Fruit fly (Drosophila melanogaster) whole organism, embryonic: Measurements from ENCODE around the gene CG9590.

Experiments
- Adf1 ChIP-seq: fragments of 200-800 bp; sonication (Bioruptor generic); IDR thresholded peaks from 2 replicates; pipeline ENCODE4 v1.3.6; 2022; ENCODE audit warnings: missing biosample characterization, missing genetic modification characterization
- Atf6 ChIP-seq: fragments of 200-800 bp; sonication (Bioruptor generic); IDR thresholded peaks from 2 replicates; pipeline ENCODE4 v1.3.6; 2022; ENCODE audit warnings: missing biosample characterization, missing genetic modification characterization
- BEAF-32 ChIP-seq: fragments of 200-800 bp; sonication (Bioruptor generic); optimal IDR thresholded peaks from 3 replicates; lab custom pipeline; 2017; ENCODE audit warnings: missing biosample characterization, missing genetic modification characterization, mild to moderate bottlenecking, moderate library complexity, missing genetic modification reagents
- Bgb ChIP-seq: fragments of 200-800 bp; sonication (Bioruptor generic); IDR thresholded peaks from 2 replicates; pipeline ENCODE4 v1.3.6; 2022; ENCODE audit warnings: missing biosample characterization, missing genetic modification characterization; ENCODE audit not compliant: partially characterized antibody
- CG10462 ChIP-seq: fragments of 200-800 bp; sonication (Bioruptor generic); optimal IDR thresholded peaks from 2 replicates; lab custom pipeline; 2016; ENCODE audit warnings: missing biosample characterization, missing genetic modification characterization
- CG10654 ChIP-seq: fragments of 200-800 bp; sonication (Bioruptor generic); optimal IDR thresholded peaks from 2 replicates; lab custom pipeline; 2016; ENCODE audit warnings: missing biosample characterization, missing genetic modification characterization
- CG11504 ChIP-seq: fragments of 200-800 bp; sonication (Bioruptor generic); optimal IDR thresholded peaks from 3 replicates; lab custom pipeline; 2019; ENCODE audit warnings: missing biosample characterization, mild to moderate bottlenecking, missing genetic modification characterization, moderate library complexity
- CG11723 ChIP-seq: fragments of 200-800 bp; sonication (Bioruptor generic); optimal IDR thresholded peaks from 2 replicates; lab custom pipeline; 2017; ENCODE audit warnings: missing biosample characterization, mild to moderate bottlenecking, missing genetic modification characterization
- CG13775 ChIP-seq: fragments of 200-800 bp; sonication (Bioruptor generic); optimal IDR thresholded peaks from 3 replicates; lab custom pipeline; 2017; ENCODE audit warnings: missing biosample characterization, mild to moderate bottlenecking, missing genetic modification characterization
- CG13894 ChIP-seq: fragments of 200-800 bp; sonication (Bioruptor generic); optimal IDR thresholded peaks from 3 replicates; lab custom pipeline; 2018; ENCODE audit warnings: missing biosample characterization, mild to moderate bottlenecking, missing genetic modification characterization, moderate library complexity
- CG17385 ChIP-seq: fragments of 200-800 bp; sonication (Bioruptor generic); optimal IDR thresholded peaks from 3 replicates; lab custom pipeline; 2018; ENCODE audit warnings: missing biosample characterization, mild to moderate bottlenecking, missing genetic modification characterization
- CG17829 ChIP-seq: fragments of 200-800 bp; optimal IDR thresholded peaks from 2 replicates; lab custom pipeline; 2019; ENCODE audit warnings: missing biosample characterization, mild to moderate bottlenecking, missing genetic modification characterization, moderate library complexity
- CG18011 ChIP-seq: fragments of 200-800 bp; sonication (Bioruptor generic); optimal IDR thresholded peaks from 2 replicates; lab custom pipeline; 2017; ENCODE audit warnings: missing biosample characterization, missing genetic modification characterization, mild to moderate bottlenecking, moderate library complexity, missing genotype
- CG2129 ChIP-seq: fragments of 200-800 bp; sonication (Bioruptor generic); IDR thresholded peaks from 2 replicates; pipeline ENCODE4 v1.3.6; 2022; ENCODE audit warnings: missing biosample characterization, missing genetic modification characterization; ENCODE audit not compliant: partially characterized antibody
- CG2202 ChIP-seq: fragments of 200-800 bp; sonication (Bioruptor generic); optimal IDR thresholded peaks from 2 replicates; lab custom pipeline; 2018; ENCODE audit warnings: missing biosample characterization, mild to moderate bottlenecking, missing genetic modification characterization
- CG30403 ChIP-seq: fragments of 200-800 bp; sonication (Bioruptor generic); optimal IDR thresholded peaks from 3 replicates; lab custom pipeline; 2016; ENCODE audit warnings: missing biosample characterization, missing genetic modification characterization
- CG32767 ChIP-seq: fragments of 200-800 bp; sonication (Bioruptor generic); IDR thresholded peaks from 2 replicates; pipeline ENCODE4 v1.3.6; 2022; ENCODE audit warnings: missing biosample characterization, missing genetic modification characterization
- CG4424 ChIP-seq: fragments of 200-800 bp; sonication (Bioruptor generic); optimal IDR thresholded peaks from 3 replicates; lab custom pipeline; 2016; ENCODE audit warnings: missing biosample characterization, missing genetic modification characterization
- CG7928 ChIP-seq: fragments of 200-800 bp; sonication (Bioruptor generic); optimal IDR thresholded peaks from 2 replicates; lab custom pipeline; 2017; ENCODE audit warnings: missing biosample characterization, mild to moderate bottlenecking, missing genetic modification characterization
- CG7963 ChIP-seq: fragments of 200-800 bp; sonication (Bioruptor generic); IDR thresholded peaks from 3 replicates; pipeline ENCODE4 v1.3.6; 2022; ENCODE audit warnings: missing biosample characterization, missing genetic modification characterization; ENCODE audit not compliant: partially characterized antibody
- CG7987 ChIP-seq: fragments of 200-800 bp; sonication (Bioruptor generic); optimal IDR thresholded peaks from 2 replicates; lab custom pipeline; 2018; ENCODE audit warnings: missing biosample characterization, mild to moderate bottlenecking, missing genetic modification characterization, moderate library complexity
- CG8765 ChIP-seq: fragments of 200-800 bp; sonication (Bioruptor generic); IDR thresholded peaks from 2 replicates; pipeline ENCODE4 v1.3.6; 2022; ENCODE audit warnings: missing biosample characterization, missing genetic modification characterization
- CG8924 ChIP-seq: fragments of 200-800 bp; optimal IDR thresholded peaks from 3 replicates; lab custom pipeline; 2019; ENCODE audit warnings: missing biosample characterization, mild to moderate bottlenecking, missing genetic modification characterization, moderate library complexity
- CG9876 ChIP-seq: fragments of 200-800 bp; sonication (Bioruptor generic); optimal IDR thresholded peaks from 2 replicates; lab custom pipeline; 2016; ENCODE audit warnings: missing biosample characterization, missing genetic modification characterization
- Dad ChIP-seq: fragments of 200-800 bp; sonication (Bioruptor generic); optimal IDR thresholded peaks from 3 replicates; lab custom pipeline; 2016; ENCODE audit warnings: missing biosample characterization, missing genetic modification characterization
- Fer1 ChIP-seq: fragments of 200-800 bp; sonication (Bioruptor generic); optimal IDR thresholded peaks from 2 replicates; lab custom pipeline; 2017; ENCODE audit warnings: missing biosample characterization, mild to moderate bottlenecking, missing genetic modification characterization
- HmgD ChIP-seq: fragments of 200-800 bp; sonication (Bioruptor generic); optimal IDR thresholded peaks from 3 replicates; lab custom pipeline; 2016; ENCODE audit warnings: missing biosample characterization, missing genetic modification characterization
- HmgZ ChIP-seq: fragments of 200-800 bp; sonication (Bioruptor generic); optimal IDR thresholded peaks from 2 replicates; lab custom pipeline; 2018; ENCODE audit warnings: missing biosample characterization, mild to moderate bottlenecking, missing genetic modification characterization
- Lim3 ChIP-seq: fragments of 200-800 bp; sonication (Bioruptor generic); IDR thresholded peaks from 2 replicates; pipeline ENCODE4 v1.3.6; 2022; ENCODE audit warnings: missing biosample characterization, missing genetic modification characterization
- Med ChIP-seq: fragments of 200-800 bp; sonication (Bioruptor generic); peaks from one replicate; lab custom pipeline; 2016; ENCODE audit warnings: missing biosample characterization, missing genetic modification characterization, mild to moderate bottlenecking, inconsistent platforms, moderate library complexity
- NfI ChIP-seq: fragments of 200-800 bp; sonication (Bioruptor generic); optimal IDR thresholded peaks from 3 replicates; lab custom pipeline; 2018; ENCODE audit warnings: missing biosample characterization, mild to moderate bottlenecking, missing genetic modification characterization, moderate library complexity
- Sry-δ ChIP-seq: fragments of 200-800 bp; sonication (Bioruptor generic); optimal IDR thresholded peaks from 2 replicates; lab custom pipeline; 2016; ENCODE audit warnings: missing biosample characterization, missing genetic modification characterization
- Tbp ChIP-seq: fragments of >200 bp; optimal IDR thresholded peaks from 2 replicates; lab custom pipeline; 2018; ENCODE audit warnings: missing biosample characterization, missing genetic modification characterization
- Usf ChIP-seq: fragments of 200-800 bp; sonication (Bioruptor generic); optimal IDR thresholded peaks from 2 replicates; lab custom pipeline; 2017; ENCODE audit warnings: missing genotype, missing biosample characterization, missing genetic modification characterization
- Xbp1 ChIP-seq: fragments of 200-800 bp; sonication (Bioruptor generic); optimal IDR thresholded peaks from 3 replicates; lab custom pipeline; 2016; ENCODE audit warnings: missing biosample characterization, mild to moderate bottlenecking, missing genetic modification characterization
- abd-A ChIP-seq: fragments of 200-800 bp; sonication (Bioruptor generic); optimal IDR thresholded peaks from 3 replicates; lab custom pipeline; 2019; ENCODE audit warnings: missing biosample characterization, mild to moderate bottlenecking, missing genetic modification characterization, moderate library complexity
- bab2 ChIP-seq: fragments of 200-800 bp; sonication (Bioruptor generic); optimal IDR thresholded peaks from 2 replicates; lab custom pipeline; 2016; ENCODE audit warnings: missing biosample characterization, missing genetic modification characterization
- bcd ChIP-seq: fragments of 200-800 bp; sonication (Bioruptor generic); optimal IDR thresholded peaks from 2 replicates; lab custom pipeline; 2017; ENCODE audit warnings: missing biosample characterization, mild to moderate bottlenecking, missing genetic modification characterization
- caup ChIP-seq: fragments of 200-800 bp; sonication (Bioruptor generic); optimal IDR thresholded peaks from 3 replicates; lab custom pipeline; 2017; ENCODE audit warnings: missing biosample characterization, mild to moderate bottlenecking, missing genetic modification characterization, moderate library complexity; ENCODE audit not compliant: severe bottlenecking
- gsb ChIP-seq: fragments of 200-800 bp; sonication (Bioruptor generic); IDR thresholded peaks from 2 replicates; pipeline ENCODE4 v1.3.6; 2022; ENCODE audit warnings: missing biosample characterization, missing genetic modification characterization
- lbe ChIP-seq: fragments of 200-800 bp; sonication (Bioruptor generic); optimal IDR thresholded peaks from 2 replicates; lab custom pipeline; 2016; ENCODE audit warnings: missing biosample characterization, mild to moderate bottlenecking, missing genetic modification characterization
- nau ChIP-seq: fragments of 200-800 bp; sonication (Bioruptor generic); optimal IDR thresholded peaks from 3 replicates; lab custom pipeline; 2017; ENCODE audit warnings: missing biosample characterization, mild to moderate bottlenecking, missing genetic modification characterization, missing genetic modification reagents
- nmo ChIP-seq: fragments of 200-800 bp; sonication (Bioruptor generic); optimal IDR thresholded peaks from 2 replicates; lab custom pipeline; 2018; ENCODE audit warnings: missing biosample characterization, mild to moderate bottlenecking, missing genetic modification characterization, moderate library complexity
- sens ChIP-seq: fragments of 200-800 bp; sonication (Bioruptor generic); peaks from one replicate; lab custom pipeline; 2016; ENCODE audit warnings: missing biosample characterization, missing genetic modification characterization
- sna ChIP-seq: fragments of 200-800 bp; sonication (Bioruptor generic); IDR thresholded peaks from 2 replicates; pipeline ENCODE4 v1.3.6; 2022; ENCODE audit warnings: missing biosample characterization, missing genetic modification characterization; ENCODE audit not compliant: partially characterized antibody
- stc ChIP-seq: fragments of 200-800 bp; sonication (Bioruptor generic); IDR thresholded peaks from 2 replicates; pipeline ENCODE4 v1.3.6; 2022; ENCODE audit warnings: missing biosample characterization, missing genetic modification characterization
- tin ChIP-seq: fragments of 200-800 bp; sonication (Bioruptor generic); optimal IDR thresholded peaks from 3 replicates; lab custom pipeline; 2016; ENCODE audit warnings: missing biosample characterization, missing genetic modification characterization
- tna ChIP-seq: fragments of 200-800 bp; sonication (Bioruptor generic); IDR thresholded peaks from 2 replicates; pipeline ENCODE4 v1.3.6; 2022; ENCODE audit warnings: missing biosample characterization, missing genetic modification characterization; ENCODE audit not compliant: partially characterized antibody
- twi ChIP-seq: fragments of 200-800 bp; optimal IDR thresholded peaks from 2 replicates; lab custom pipeline; 2019; ENCODE audit warnings: missing biosample characterization, mild to moderate bottlenecking, missing genetic modification characterization, moderate library complexity
- wdn ChIP-seq: fragments of 200-800 bp; sonication (Bioruptor generic); IDR thresholded peaks from 2 replicates; pipeline ENCODE4 v1.3.6; 2022; ENCODE audit warnings: missing biosample characterization, missing genetic modification characterization

CG9590 gene

DNA sequence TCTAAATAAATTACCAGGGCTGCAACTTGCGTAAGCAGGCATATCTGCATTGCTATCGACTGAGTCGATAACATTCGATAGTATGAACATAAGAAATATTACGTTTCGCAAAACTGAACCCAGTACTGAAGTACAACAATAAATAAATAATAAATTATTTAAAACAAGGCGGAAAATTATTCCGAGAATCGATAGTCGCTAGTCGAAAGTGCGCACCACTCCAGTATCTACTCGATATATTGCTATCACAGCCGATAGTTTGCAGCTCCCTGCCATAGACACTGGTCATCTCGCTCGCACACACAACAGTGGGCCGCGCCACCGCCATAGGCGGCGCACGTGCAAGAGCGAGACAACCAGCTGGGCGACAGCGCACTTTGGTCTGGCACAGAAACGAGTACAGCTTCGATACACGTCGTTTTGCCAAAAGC lies 6.9 kb downstream of the CG9590 start, which contains the start of gene nsl1 (continued):
- TF ChIP-seq CG2129 (GFP tag; lab: Robert Waterston, UW) (peak; percentile 95), nau (GFP tag; lab: Kevin White, UChicago) (no peak), Xbp1 (GFP tag; lab: Kevin White, UChicago) (peak; percentile 55), CG7963 (GFP tag; lab: Robert Waterston, UW) (peak; percentile 94), Lim3 (GFP tag; lab: Robert Waterston, UW) (no peak), gsb (no peak), abd-A (tag; lab: Kevin White, UChicago) (peak; percentile 66), wdn (peak; percentile 33; the same call in 1 of the 2 replicates), caup (GFP tag; lab: Kevin White, UChicago) (peak; percentile 63), tna (GFP tag; lab: Robert Waterston, UW) (peak; percentile 94), Fer1 (GFP tag; lab: Kevin White, UChicago) (peak; percentile 39), CG17829 (tag; lab: Kevin White, UChicago) (peak; percentile 76), sens (GFP tag; lab: Kevin White, UChicago) (peak; percentile 74), CG7928 (peak; percentile 91), NfI (GFP tag; lab: Kevin White, UChicago) (peak; percentile 42), stc (GFP tag; lab: Robert Waterston, UW) (no peak), Adf1 (GFP tag; lab: Robert Waterston, UW) (peak; percentile 81), sna (GFP tag; lab: Robert Waterston, UW) (peak; percentile 96), bab2 (GFP tag; lab: Kevin White, UChicago) (peak; percentile 48), CG13775 (peak; percentile 33), CG13894 (tag; lab: Kevin White, UChicago) (peak; percentile 11), CG11723 (GFP tag; lab: Kevin White, UChicago) (no peak), CG4424 (GFP tag; lab: Kevin White, UChicago) (peak; percentile 46), CG32767 (peak; percentile 41; the same call in 1 of the 2 replicates), tin (GFP tag; lab: Kevin White, UChicago) (peak; percentile 34), Tbp (no peak), CG8765 (peak; percentile 69), twi (tag; lab: Kevin White, UChicago) (peak; percentile 31), lbe (GFP tag; lab: Kevin White, UChicago) (peak; percentile 79), Med (GFP tag; lab: Kevin White, UChicago) (peak; percentile 90), CG7987 (GFP tag; lab: Kevin White, UChicago) (no peak), CG18011 (GFP tag; lab: Kevin White, UChicago) (peak; percentile 19), Sry-δ (GFP tag; lab: Kevin White, UChicago) (peak; percentile 85), HmgD (GFP tag; lab: Kevin White, UChicago) (peak; percentile 54), CG8924 (peak; percentile 50), CG9876 (GFP tag; lab: Kevin White, UChicago) (no peak), Atf6 (GFP tag; lab: Robert Waterston, UW) (no peak), Dad (GFP tag; lab: Kevin White, UChicago) (peak; percentile 22), CG30403 (peak; percentile 43), CG2202 (no peak), bcd (GFP tag; lab: Kevin White, UChicago) (peak; percentile 48), Usf (GFP tag; lab: Kevin White, UChicago) (no peak), CG17385 (no peak), nmo (GFP tag; lab: Kevin White, UChicago) (peak; percentile 67), Bgb (peak; percentile 97), HmgZ (peak; percentile 61), CG10462 (GFP tag; lab: Kevin White, UChicago) (peak; percentile 54), BEAF-32 (GFP tag; lab: Kevin White, UChicago) (peak; percentile 99), CG10654 (GFP tag; lab: Kevin White, UChicago) (peak; percentile 19), CG11504 (no peak)
